Fruit fly (Drosophila melanogaster) whole organism, embryonic: ENCODE data around the gene deltaCOP.

Source experiments
- CG17912 ChIP-seq: fragments of 200-800 bp; sonication (Bioruptor generic); optimal IDR thresholded peaks from 2 replicates; lab custom pipeline; 2018; ENCODE audit warnings: missing biosample characterization, mild to moderate bottlenecking, missing genetic modification characterization
- NK7.1 ChIP-seq: fragments of 200-800 bp; sonication (Bioruptor generic); optimal IDR thresholded peaks from 3 replicates; lab custom pipeline; 2016; ENCODE audit warnings: missing biosample characterization, missing genetic modification characterization
- Nf-YB ChIP-seq: fragments of 200-800 bp; sonication (Bioruptor generic); optimal IDR thresholded peaks from 3 replicates; lab custom pipeline; 2019; ENCODE audit warnings: missing biosample characterization, mild to moderate bottlenecking, missing genetic modification characterization, moderate library complexity
- fd64A ChIP-seq: fragments of 200-800 bp; sonication (Bioruptor generic); optimal IDR thresholded peaks from 3 replicates; lab custom pipeline; 2018; ENCODE audit warnings: missing biosample characterization, mild to moderate bottlenecking, missing genetic modification characterization
- org-1 ChIP-seq: fragments of 200-800 bp; sonication (Bioruptor generic); optimal IDR thresholded peaks from 2 replicates; lab custom pipeline; 2017; ENCODE audit warnings: missing biosample characterization, missing genetic modification characterization
- psq ChIP-seq: fragments of 200-800 bp; sonication (Bioruptor generic); optimal IDR thresholded peaks from 2 replicates; lab custom pipeline; 2017; ENCODE audit warnings: missing biosample characterization, missing genetic modification characterization
- rib ChIP-seq: fragments of 200-800 bp; sonication (Bioruptor generic); IDR thresholded peaks from 2 replicates; pipeline ENCODE4 v1.3.6; 2022; ENCODE audit warnings: missing biosample characterization, missing genetic modification characterization
- sug ChIP-seq: fragments of 200-800 bp; optimal IDR thresholded peaks from 2 replicates; lab custom pipeline; 2019; ENCODE audit warnings: missing biosample characterization, mild to moderate bottlenecking, missing genetic modification characterization, moderate library complexity
- zfh1 ChIP-seq: fragments of 200-800 bp; sonication (Bioruptor generic); IDR thresholded peaks from 3 replicates; pipeline ENCODE4 v1.3.6; 2022; ENCODE audit warnings: missing biosample characterization, missing genetic modification characterization

- TF ChIP-seq rib (no peak), zfh1 (GFP tag; lab: Robert Waterston, UW) (no peak), sug (tag; lab: Kevin White, UChicago) (no peak), CG17912 (GFP tag; lab: Kevin White, UChicago) (no peak), psq (no peak), Nf-YB (GFP tag; lab: Kevin White, UChicago) (no peak), org-1 (GFP tag; lab: Kevin White, UChicago) (no peak), NK7.1 (GFP tag; lab: Kevin White, UChicago) (no peak), fd64A (GFP tag; lab: Kevin White, UChicago) (no peak)
Observed at dm6 chrX:1908757-1909156, 47.2 kb upstream of the deltaCOP start, which contains the start of the genes Edem1 and Rbcn-3B.
